Fruit fly (Drosophila melanogaster) whole organism, wandering third instar larva: ENCODE data around the gene Oseg4.
A peak's percentile ranks its signal among the peaks of the same experiment; 100 is the strongest.

Experiments
- CG32264 ChIP-seq: fragments of 200-800 bp; sonication (Bioruptor generic); optimal IDR thresholded peaks from 2 replicates; lab custom pipeline; 2016; ENCODE audit warnings: missing biosample characterization, missing genetic modification characterization
- CG9705 ChIP-seq: fragments of 200-800 bp; sonication (Bioruptor generic); optimal IDR thresholded peaks from 2 replicates; lab custom pipeline; 2018; ENCODE audit warnings: missing biosample characterization, mild to moderate bottlenecking, missing genetic modification characterization
- CrebA ChIP-seq: fragments of 200-800 bp; sonication (Bioruptor generic); optimal IDR thresholded peaks from 2 replicates; lab custom pipeline; 2016; ENCODE audit warnings: missing biosample characterization, mild to moderate bottlenecking, missing genetic modification characterization, borderline replicate concordance
- Dfd ChIP-seq: fragments of >200 bp; optimal IDR thresholded peaks from 2 replicates; lab custom pipeline; 2017; ENCODE audit warnings: missing biosample characterization, missing genetic modification characterization
- GATAd ChIP-seq: sonication (Bioruptor generic); optimal IDR thresholded peaks from 2 replicates; lab custom pipeline; 2016; ENCODE audit warnings: missing biosample characterization, missing genetic modification characterization
- HLH106 ChIP-seq: fragments of 200-800 bp; optimal IDR thresholded peaks from 3 replicates; lab custom pipeline; 2019; ENCODE audit warnings: missing biosample characterization, mild to moderate bottlenecking, missing genetic modification characterization, moderate library complexity
- Hnf4 ChIP-seq: fragments of 200-800 bp; sonication (Bioruptor generic); optimal IDR thresholded peaks from 2 replicates; lab custom pipeline; 2016; ENCODE audit warnings: missing biosample characterization, mild to moderate bottlenecking, missing genetic modification characterization
- Hr78 ChIP-seq: fragments of >200 bp; optimal IDR thresholded peaks from 2 replicates; lab custom pipeline; 2017; ENCODE audit warnings: missing biosample characterization, missing genetic modification characterization
- Hr83 ChIP-seq: fragments of 200-300 bp; sonication (Bioruptor generic); optimal IDR thresholded peaks from 2 replicates; lab custom pipeline; 2016; ENCODE audit warnings: missing biosample characterization, mild to moderate bottlenecking, missing genetic modification characterization, moderate library complexity; ENCODE audit not compliant: poor library complexity, severe bottlenecking
- Jra ChIP-seq: sonication (Bioruptor generic); optimal IDR thresholded peaks from 2 replicates; lab custom pipeline; 2016; ENCODE audit warnings: missing biosample characterization, missing genetic modification characterization
- Mio ChIP-seq: sonication (Bioruptor generic); optimal IDR thresholded peaks from 2 replicates; lab custom pipeline; 2016; ENCODE audit warnings: missing biosample characterization, missing genetic modification characterization
- Myc ChIP-seq: fragments of >200 bp; optimal IDR thresholded peaks from 2 replicates; lab custom pipeline; 2017
- N ChIP-seq: fragments of >200 bp; optimal IDR thresholded peaks from 2 replicates; lab custom pipeline; 2018; ENCODE audit warnings: missing biosample characterization, missing external identifiers, missing genetic modification characterization
- OdsH ChIP-seq: fragments of 200-800 bp; sonication (Bioruptor generic); optimal IDR thresholded peaks from 2 replicates; lab custom pipeline; 2016; ENCODE audit warnings: missing biosample characterization, mild to moderate bottlenecking, missing genetic modification characterization
- Sp1 ChIP-seq: fragments of 200-800 bp; sonication (Bioruptor generic); optimal IDR thresholded peaks from 3 replicates; lab custom pipeline; 2019; ENCODE audit warnings: missing biosample characterization, mild to moderate bottlenecking, missing genetic modification characterization, moderate library complexity
- Vsx2 ChIP-seq: fragments of 200-300, 225-300 bp; sonication (Bioruptor generic); optimal IDR thresholded peaks from 2 replicates; lab custom pipeline; 2018; ENCODE audit warnings: missing biosample characterization, missing genetic modification characterization; ENCODE audit not compliant: partially characterized antibody
- br ChIP-seq: fragments of 200-800 bp; sonication (Bioruptor generic); optimal IDR thresholded peaks from 2 replicates; lab custom pipeline; 2016; ENCODE audit warnings: missing biosample characterization, missing genetic modification characterization
- brk ChIP-seq: fragments of 200-800 bp; sonication (Bioruptor generic); optimal IDR thresholded peaks from 2 replicates; lab custom pipeline; 2016; ENCODE audit warnings: missing biosample characterization, mild to moderate bottlenecking, missing genetic modification characterization
- dl ChIP-seq, 2 experiments: fragments of 175-275, 200-275 bp in 1 of 2; fragments of 200-275 bp in 1 of 2; sonication (Bioruptor generic); optimal IDR thresholded peaks; lab custom pipeline; 2018; ENCODE audit warnings: mild to moderate bottlenecking in 2 of 2, missing biosample characterization in 2 of 2, missing genetic modification characterization in 2 of 2, moderate library complexity in 2 of 2; ENCODE audit not compliant: partially characterized antibody in 2 of 2, insufficient read depth in 1 of 2
- dmrt93B ChIP-seq: fragments of 200-800 bp; sonication (Bioruptor generic); optimal IDR thresholded peaks from 2 replicates; lab custom pipeline; 2018; ENCODE audit warnings: missing biosample characterization, mild to moderate bottlenecking, missing genetic modification characterization
- ey ChIP-seq: fragments of 200-800 bp; sonication (Bioruptor generic); optimal IDR thresholded peaks from 2 replicates; lab custom pipeline; 2016; ENCODE audit warnings: missing biosample characterization, missing genetic modification characterization
- foxo ChIP-seq, 2 experiments: fragments of 200-800 bp; sonication (Bioruptor generic); optimal IDR thresholded peaks; 2 replicates in 1 of 2; 3 replicates in 1 of 2; lab custom pipeline; 2016 to 2017; ENCODE audit warnings: missing biosample characterization in 2 of 2, missing genetic modification characterization in 2 of 2
- fru ChIP-seq: fragments of 200-800 bp; sonication (Bioruptor generic); optimal IDR thresholded peaks from 3 replicates; lab custom pipeline; 2016; ENCODE audit warnings: missing biosample characterization, mild to moderate bottlenecking, missing genetic modification characterization
- h ChIP-seq: fragments of 200-800 bp; sonication (Bioruptor generic); optimal IDR thresholded peaks from 3 replicates; lab custom pipeline; 2016; ENCODE audit warnings: missing biosample characterization, mild to moderate bottlenecking, missing genetic modification characterization
- jim ChIP-seq: fragments of 175-275, 200-325 bp; sonication (Bioruptor generic); optimal IDR thresholded peaks from 2 replicates; lab custom pipeline; 2016; ENCODE audit warnings: missing biosample characterization, mild to moderate bottlenecking, missing genetic modification characterization
- lola ChIP-seq: fragments of >200 bp; optimal IDR thresholded peaks from 2 replicates; lab custom pipeline; 2017; ENCODE audit warnings: missing biosample characterization, missing genetic modification characterization
- pan ChIP-seq: fragments of >200 bp; optimal IDR thresholded peaks from 2 replicates; lab custom pipeline; 2017
- psq ChIP-seq: fragments of 200-800 bp; sonication (Bioruptor generic); optimal IDR thresholded peaks from 3 replicates; lab custom pipeline; 2017; ENCODE audit warnings: missing biosample characterization, mild to moderate bottlenecking, missing genetic modification characterization, moderate library complexity
- rgr ChIP-seq: fragments of 200-800 bp; sonication (Bioruptor generic); optimal IDR thresholded peaks from 3 replicates; lab custom pipeline; 2016; ENCODE audit warnings: missing biosample characterization, mild to moderate bottlenecking, missing genetic modification characterization
- sage ChIP-seq: fragments of 200-800 bp; sonication (Bioruptor generic); optimal IDR thresholded peaks from 2 replicates; lab custom pipeline; 2016; ENCODE audit warnings: missing biosample characterization, mild to moderate bottlenecking, missing genetic modification characterization
- sv ChIP-seq: fragments of 200-800 bp; sonication (Bioruptor generic); optimal IDR thresholded peaks from 3 replicates; lab custom pipeline; 2016; ENCODE audit warnings: missing biosample characterization, missing genetic modification characterization
- tai ChIP-seq: sonication (Bioruptor generic); optimal IDR thresholded peaks from 2 replicates; lab custom pipeline; 2016; ENCODE audit warnings: missing biosample characterization, missing genetic modification characterization
- usp ChIP-seq: fragments of >200 bp; optimal IDR thresholded peaks from 2 replicates; lab custom pipeline; 2017; ENCODE audit warnings: missing biosample characterization, missing genetic modification characterization
- woc ChIP-seq: sonication (Bioruptor generic); optimal IDR thresholded peaks from 2 replicates; lab custom pipeline; 2016; ENCODE audit warnings: missing biosample characterization, mild to moderate bottlenecking, missing genetic modification characterization

Gene Oseg4

dm6 chr3L:1724090-1724489 is 11.5 kb downstream of the Oseg4 start, which contains the start of gene CG12035:
Gene CG12035, plus strand, starts transcription at chr3L:1724390.
- TF ChIP-seq CG32264 (no peak), lola (GFP tag; lab: Kevin White, UChicago) (no peak), sv (no peak), usp (no peak), Hr78 (GFP tag; lab: Kevin White, UChicago) (no peak), dl (GFP tag; optimal IDR thresholded peaks at IDR 0.05; lab: Kevin White, UChicago; ENCODE audit: insufficient read depth in 1 of 2, partially characterized antibody in 2 of 2) (no peak), ey (GFP tag; lab: Kevin White, UChicago) (no peak), N (GFP tag; lab: Kevin White, UChicago) (no peak), GATAd (GFP tag; lab: Kevin White, UChicago) (no peak), Dfd (GFP tag; lab: Kevin White, UChicago) (no peak)

- TF ChIP-seq sage (GFP tag; lab: Kevin White, UChicago): no peak
- TF ChIP-seq usp: no peak
- TF ChIP-seq lola (GFP tag; lab: Kevin White, UChicago): no peak
- no peak for TF ChIP-seq psq (GFP tag; lab: Kevin White, UChicago)
- TF ChIP-seq foxo (GFP tag; optimal IDR thresholded peaks at IDR 0.05; lab: Kevin White, UChicago): no peak
- TF ChIP-seq OdsH (GFP tag; lab: Kevin White, UChicago): no peak
- TF ChIP-seq woc: no peak
- no peak for TF ChIP-seq jim (GFP tag; lab: Kevin White, UChicago)
- TF ChIP-seq pan (lab: Kevin White, UChicago): no peak
Observed at dm6 chr3L:1723053-1723452, 12.5 kb downstream of the Oseg4 start, which contains the start of gene CG18171. Gene CG18171, minus strand, starts transcription at chr3L:1723153.

- TF ChIP-seq Hnf4 (GFP tag; lab: Kevin White, UChicago) (no peak), usp (no peak), rgr (GFP tag; lab: Kevin White, UChicago) (no peak), pan (lab: Kevin White, UChicago) (no peak), dmrt93B (GFP tag; lab: Kevin White, UChicago) (no peak), sage (GFP tag; lab: Kevin White, UChicago) (no peak), brk (GFP tag; lab: Kevin White, UChicago) (no peak), sv (no peak), tai (GFP tag; lab: Kevin White, UChicago) (no peak), Hr83 (no peak), Jra (GFP tag; lab: Kevin White, UChicago) (no peak), Hr78 (GFP tag; lab: Kevin White, UChicago) (no peak)
- TF ChIP-seq, all 38 proteins: peak for 0
Observed at dm6 chr3L:1711218-1711617, 24.3 kb downstream of the Oseg4 start.

dm6 chr3L:1710562-1710961 is 25.0 kb downstream of the Oseg4 start:
- no peak for TF ChIP-seq dmrt93B (GFP tag; lab: Kevin White, UChicago)
- TF ChIP-seq jim (GFP tag; lab: Kevin White, UChicago): no peak
- peak; percentile 24 for TF ChIP-seq rgr (GFP tag; lab: Kevin White, UChicago)
- no peak for TF ChIP-seq Hr83
- TF ChIP-seq br (GFP tag; lab: Kevin White, UChicago): peak; percentile 22
- TF ChIP-seq usp: no peak
- peak; percentile 2 for TF ChIP-seq Sp1 (GFP tag; lab: Kevin White, UChicago)
- TF ChIP-seq pan (lab: Kevin White, UChicago): no peak
- no peak for TF ChIP-seq brk (GFP tag; lab: Kevin White, UChicago)
- no peak for TF ChIP-seq dl (GFP tag; optimal IDR thresholded peaks at IDR 0.05; lab: Kevin White, UChicago; ENCODE audit: insufficient read depth in 1 of 2, partially characterized antibody in 2 of 2)
- no peak for TF ChIP-seq CrebA (GFP tag; lab: Kevin White, UChicago)
- TF ChIP-seq Mio (GFP tag; lab: Kevin White, UChicago): no peak
- TF ChIP-seq ey (GFP tag; lab: Kevin White, UChicago): peak; percentile 45
- TF ChIP-seq Vsx2 (GFP tag; lab: Kevin White, UChicago): no peak
- TF ChIP-seq HLH106 (tag; lab: Kevin White, UChicago): peak; percentile 29
- no peak for TF ChIP-seq N (GFP tag; lab: Kevin White, UChicago)
- peak; percentile 52 for TF ChIP-seq h (GFP tag; lab: Kevin White, UChicago)
- peak; percentile 50 for TF ChIP-seq fru (GFP tag; lab: Kevin White, UChicago)
- peak in 1 of 2 experiments; percentile 25 for TF ChIP-seq foxo (GFP tag; optimal IDR thresholded peaks at IDR 0.05; lab: Kevin White, UChicago)
- TF ChIP-seq OdsH (GFP tag; lab: Kevin White, UChicago): peak; percentile 10
- TF ChIP-seq sage (GFP tag; lab: Kevin White, UChicago): no peak
- no peak for TF ChIP-seq Dfd (GFP tag; lab: Kevin White, UChicago)
- TF ChIP-seq Myc (lab: Kevin White, UChicago): no peak
- TF ChIP-seq sv: no peak
- no peak for TF ChIP-seq Jra (GFP tag; lab: Kevin White, UChicago)
- no peak for TF ChIP-seq psq (GFP tag; lab: Kevin White, UChicago)
- TF ChIP-seq woc: peak; percentile 13
- no peak for TF ChIP-seq CG9705 (GFP tag; lab: Kevin White, UChicago)
